Worm (Caenorhabditis elegans): ENCODE measurements around the gene F47B8.4.

The F47B8.4 gene

ce11 chrV:14341672-14342071 lies 17.2 kb upstream of the F47B8.4 start, which contains the start of gene F47B8.10:
F47B8.10 (plus strand) TSS chrV:14341972.
- no peak for TF ChIP-seq pes-1 (GFP tag; IDR thresholded peaks at IDR 0.05)
- no peak for TF ChIP-seq flt-1 (GFP tag; IDR thresholded peaks at IDR 0.05)
- TF ChIP-seq tbx-37 (GFP tag; conservative IDR thresholded peaks at IDR 0.05), result no peak
- no peak for TF ChIP-seq hmg-4 (GFP tag; optimal IDR thresholded peaks at IDR 0.05)

ce11 chrV:14336655-14337054 lies 12.2 kb upstream of the F47B8.4 start, which contains the start of gene srm-6:
srm-6 (plus strand) TSS chrV:14336955.
- TF ChIP-seq flt-1 (GFP tag; IDR thresholded peaks at IDR 0.05), result no peak
- TF ChIP-seq sea-1 (GFP tag; conservative IDR thresholded peaks at IDR 0.05), result no peak

- TF ChIP-seq ceh-13 (GFP tag; optimal IDR thresholded peaks at IDR 0.05) (no peak), ceh-36 (tag; optimal IDR thresholded peaks at IDR 0.05) (no peak), hmg-4 (GFP tag; optimal IDR thresholded peaks at IDR 0.05) (no peak), tra-4 (tag; optimal IDR thresholded peaks at IDR 0.05) (no peak), hnd-1 (tag; optimal IDR thresholded peaks at IDR 0.05) (no peak), hmbx-1 (tag; optimal IDR thresholded peaks at IDR 0.05) (no peak), sea-1 (GFP tag; conservative IDR thresholded peaks at IDR 0.05) (no peak), tbx-11 (GFP tag; IDR thresholded peaks at IDR 0.05) (no peak), ets-7 (tag; optimal IDR thresholded peaks at IDR 0.05) (no peak), F13C5.2 (tag; optimal IDR thresholded peaks at IDR 0.05) (no peak), ama-1 (optimal IDR thresholded peaks at IDR 0.05) (no peak), pes-1 (GFP tag; IDR thresholded peaks at IDR 0.05) (no peak), tbx-37 (GFP tag; conservative IDR thresholded peaks at IDR 0.05) (no peak), scrt-1 (GFP tag; IDR thresholded peaks at IDR 0.05) (no peak)
Observed at ce11 chrV:14334901-14335300, 10.4 kb upstream of the F47B8.4 start, which contains the start of gene srm-5. srm-5 (plus strand) TSS chrV:14335201.

ce11 chrV:14333116-14333515 lies 8.6 kb upstream of the F47B8.4 start, which contains the start of gene srm-4:
srm-4 (plus strand) TSS chrV:14333416.
- no peak for TF ChIP-seq B0310.2 (tag; optimal IDR thresholded peaks at IDR 0.05)

- TF ChIP-seq tbx-11 (GFP tag; IDR thresholded peaks at IDR 0.05) (no peak), ceh-13 (GFP tag; optimal IDR thresholded peaks at IDR 0.05) (no peak), aly-1 (tag; optimal IDR thresholded peaks at IDR 0.05) (no peak), hmbx-1 (tag; optimal IDR thresholded peaks at IDR 0.05) (no peak), sea-1 (GFP tag; conservative IDR thresholded peaks at IDR 0.05) (no peak), ets-7 (tag; optimal IDR thresholded peaks at IDR 0.05) (no peak)
Observed at ce11 chrV:14331477-14331876, 7.0 kb upstream of the F47B8.4 start, which contains the start of gene F47B8.8. F47B8.8 (plus strand) TSS chrV:14331733.

DNA sequence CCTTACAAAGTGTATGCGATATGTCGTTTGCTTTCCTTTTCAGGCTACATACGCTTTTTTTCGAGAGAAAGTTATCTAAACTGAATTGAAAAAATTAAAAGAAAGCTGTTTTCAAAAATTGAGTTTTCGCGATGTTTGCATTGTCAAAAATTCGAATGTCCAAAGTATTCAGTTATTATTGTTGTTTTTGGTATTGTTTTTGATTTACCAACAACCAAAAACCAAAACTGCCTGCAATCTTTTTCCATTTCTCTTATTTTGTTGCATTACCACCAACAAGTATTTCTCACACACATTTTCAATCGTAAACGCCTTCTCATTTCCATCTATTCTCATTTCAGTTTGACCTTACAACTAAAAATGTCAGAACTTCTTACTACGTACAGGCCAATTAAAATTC lies 4.3 kb upstream of the F47B8.4 start, which contains the start of gene pepm-1:
TSS of gene pepm-1 (plus strand) at position 301 of the 400 bp plus-strand sequence.
- TF ChIP-seq pes-1 (GFP tag; IDR thresholded peaks at IDR 0.05), result no peak
- no peak for TF ChIP-seq ets-7 (tag; optimal IDR thresholded peaks at IDR 0.05)
- TF ChIP-seq flt-1 (GFP tag; IDR thresholded peaks at IDR 0.05), result no peak
- no peak for TF ChIP-seq tbx-11 (GFP tag; IDR thresholded peaks at IDR 0.05)
- no peak for TF ChIP-seq hmbx-1 (tag; optimal IDR thresholded peaks at IDR 0.05)
- TF ChIP-seq ama-1 (optimal IDR thresholded peaks at IDR 0.05), result no peak
- no peak for TF ChIP-seq F13C5.2 (tag; optimal IDR thresholded peaks at IDR 0.05)
- no peak for TF ChIP-seq sea-1 (GFP tag; conservative IDR thresholded peaks at IDR 0.05)
- TF ChIP-seq B0310.2 (tag; optimal IDR thresholded peaks at IDR 0.05), result no peak
- no peak for TF ChIP-seq aly-1 (tag; optimal IDR thresholded peaks at IDR 0.05)
- TF ChIP-seq hmg-4 (GFP tag; optimal IDR thresholded peaks at IDR 0.05), result no peak
- no peak for TF ChIP-seq ceh-36 (tag; optimal IDR thresholded peaks at IDR 0.05)

ce11 chrV:14327776-14328175 lies 3.3 kb upstream of the F47B8.4 start, which contains the start of gene F47B8.5:
F47B8.5 (minus strand) TSS chrV:14327876.
- TF ChIP-seq ceh-36 (tag; optimal IDR thresholded peaks at IDR 0.05), result no peak
- TF ChIP-seq tra-4 (tag; optimal IDR thresholded peaks at IDR 0.05), result no peak
- no peak for TF ChIP-seq ceh-13 (GFP tag; optimal IDR thresholded peaks at IDR 0.05)
- no peak for TF ChIP-seq F13C5.2 (tag; optimal IDR thresholded peaks at IDR 0.05)
- TF ChIP-seq tbx-37 (GFP tag; conservative IDR thresholded peaks at IDR 0.05), result no peak
- TF ChIP-seq ama-1 (optimal IDR thresholded peaks at IDR 0.05), result no peak
- no peak for TF ChIP-seq sea-1 (GFP tag; conservative IDR thresholded peaks at IDR 0.05)
- TF ChIP-seq hmg-4 (GFP tag; optimal IDR thresholded peaks at IDR 0.05), result no peak
- no peak for TF ChIP-seq pes-1 (GFP tag; IDR thresholded peaks at IDR 0.05)
- TF ChIP-seq hmbx-1 (tag; optimal IDR thresholded peaks at IDR 0.05), result no peak
- no peak for TF ChIP-seq ets-7 (tag; optimal IDR thresholded peaks at IDR 0.05)
- no peak for TF ChIP-seq aly-1 (tag; optimal IDR thresholded peaks at IDR 0.05)
- no peak for TF ChIP-seq B0310.2 (tag; optimal IDR thresholded peaks at IDR 0.05)
- no peak for TF ChIP-seq hnd-1 (tag; optimal IDR thresholded peaks at IDR 0.05)
- no peak for TF ChIP-seq tbx-11 (GFP tag; IDR thresholded peaks at IDR 0.05)
- TF ChIP-seq scrt-1 (GFP tag; IDR thresholded peaks at IDR 0.05), result no peak
- TF ChIP-seq flt-1 (GFP tag; IDR thresholded peaks at IDR 0.05), result no peak

DNA sequence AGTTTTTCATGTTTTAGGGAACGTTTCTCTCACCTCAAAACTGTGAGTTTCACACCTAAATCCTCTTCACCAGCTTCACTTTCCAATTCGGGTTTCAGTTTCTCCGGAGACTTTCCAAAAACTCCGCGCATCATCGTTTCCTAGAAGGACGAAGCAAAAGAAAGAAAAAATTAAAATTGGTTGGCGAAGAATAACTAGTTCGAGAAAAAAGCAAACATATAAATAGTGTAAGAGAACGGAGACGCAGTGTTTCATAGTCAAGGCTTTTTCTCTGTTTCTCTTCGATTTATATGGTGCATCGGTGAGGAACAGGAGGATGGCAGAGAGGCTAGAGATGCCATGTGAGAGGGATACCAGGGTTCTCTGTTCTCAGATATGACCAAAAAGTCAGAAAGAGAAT lies 1.7 kb downstream of the F47B8.4 start, which contains the start of gene F47B8.3:
TSS of gene F47B8.3 (minus strand) at position 261 of the 400 bp plus-strand sequence.
- no peak for TF ChIP-seq ceh-36 (tag; optimal IDR thresholded peaks at IDR 0.05)
- no peak for TF ChIP-seq hmbx-1 (tag; optimal IDR thresholded peaks at IDR 0.05)
- no peak for TF ChIP-seq sea-1 (GFP tag; conservative IDR thresholded peaks at IDR 0.05)
- no peak for TF ChIP-seq ets-7 (tag; optimal IDR thresholded peaks at IDR 0.05)
- no peak for TF ChIP-seq F13C5.2 (tag; optimal IDR thresholded peaks at IDR 0.05)
- no peak for TF ChIP-seq tra-4 (tag; optimal IDR thresholded peaks at IDR 0.05)
- TF ChIP-seq scrt-1 (GFP tag; IDR thresholded peaks at IDR 0.05), result no peak
- TF ChIP-seq flt-1 (GFP tag; IDR thresholded peaks at IDR 0.05), result no peak
- TF ChIP-seq aly-1 (tag; optimal IDR thresholded peaks at IDR 0.05), result no peak
